Fruit fly (Drosophila melanogaster) whole organism, embryonic: ENCODE results near the gene Ctu2.
A peak's percentile ranks its signal among the peaks of the same experiment; 100 is the strongest.

Experiments used
- Aef1 ChIP-seq: fragments of 200-800 bp; sonication (Bioruptor generic); IDR thresholded peaks from 3 replicates; pipeline ENCODE4 v1.3.6; 2022; ENCODE audit warnings: missing biosample characterization, missing genetic modification characterization
- BEAF-32 ChIP-seq: fragments of 200-800 bp; sonication (Bioruptor generic); optimal IDR thresholded peaks from 3 replicates; lab custom pipeline; 2017; ENCODE audit warnings: missing biosample characterization, missing genetic modification characterization, mild to moderate bottlenecking, moderate library complexity, missing genetic modification reagents
- C15 ChIP-seq: fragments of 200-800 bp; sonication (Bioruptor generic); IDR thresholded peaks from 3 replicates; pipeline ENCODE4 v1.3.6; 2022; ENCODE audit warnings: missing biosample characterization, missing genetic modification characterization
- CG10321 ChIP-seq: fragments of 200-800 bp; sonication (Bioruptor generic); IDR thresholded peaks from 2 replicates; pipeline ENCODE4 v1.3.6; 2022; ENCODE audit warnings: missing biosample characterization, missing genetic modification characterization
- CG10979 ChIP-seq: fragments of 200-800 bp; sonication (Bioruptor generic); optimal IDR thresholded peaks from 2 replicates; lab custom pipeline; 2018; ENCODE audit warnings: missing biosample characterization, mild to moderate bottlenecking, missing genetic modification characterization, moderate library complexity
- CG1233 ChIP-seq: fragments of 200-800 bp; sonication (Bioruptor generic); optimal IDR thresholded peaks from 4 replicates; lab custom pipeline; 2018; ENCODE audit warnings: missing biosample characterization, mild to moderate bottlenecking, missing genetic modification characterization
- CG14860 ChIP-seq: fragments of 200-800 bp; sonication (Bioruptor generic); IDR thresholded peaks from 3 replicates; pipeline ENCODE4 v1.3.6; 2022; ENCODE audit warnings: missing biosample characterization, missing genetic modification characterization; ENCODE audit not compliant: partially characterized antibody
- CG1647 ChIP-seq: fragments of 200-800 bp; sonication (Bioruptor generic); optimal IDR thresholded peaks from 3 replicates; lab custom pipeline; 2016; ENCODE audit warnings: missing biosample characterization, missing genetic modification characterization
- CG16813 ChIP-seq: fragments of 200-800 bp; sonication (Bioruptor generic); IDR thresholded peaks from 3 replicates; pipeline ENCODE4 v1.3.6; 2022; ENCODE audit warnings: missing biosample characterization, missing genetic modification characterization; ENCODE audit not compliant: partially characterized antibody
- CG4424 ChIP-seq: fragments of 200-800 bp; sonication (Bioruptor generic); optimal IDR thresholded peaks from 3 replicates; lab custom pipeline; 2016; ENCODE audit warnings: missing biosample characterization, missing genetic modification characterization
- CG6654 ChIP-seq: fragments of 200-800 bp; sonication (Bioruptor generic); optimal IDR thresholded peaks from 2 replicates; lab custom pipeline; 2017; ENCODE audit warnings: missing biosample characterization, mild to moderate bottlenecking, missing genetic modification characterization
- CG6689 ChIP-seq: fragments of 200-800 bp; sonication (Bioruptor generic); IDR thresholded peaks from 2 replicates; pipeline ENCODE4 v1.3.6; 2022; ENCODE audit warnings: missing biosample characterization, missing genetic modification characterization
- CG6813 ChIP-seq: fragments of 200-800 bp; sonication (Bioruptor generic); optimal IDR thresholded peaks from 2 replicates; lab custom pipeline; 2017; ENCODE audit warnings: missing biosample characterization, missing genetic modification characterization, mild to moderate bottlenecking, moderate library complexity, missing genetic modification reagents
- CG7271 ChIP-seq: fragments of 200-800 bp; sonication (Bioruptor generic); optimal IDR thresholded peaks from 2 replicates; lab custom pipeline; 2018; ENCODE audit warnings: missing biosample characterization, mild to moderate bottlenecking, missing genetic modification characterization, moderate library complexity
- CG8089 ChIP-seq: fragments of 200-800 bp; sonication (Bioruptor generic); optimal IDR thresholded peaks from 3 replicates; lab custom pipeline; 2016; ENCODE audit warnings: missing biosample characterization, missing genetic modification characterization
- CG9437 ChIP-seq: fragments of 200-800 bp; sonication (Bioruptor generic); optimal IDR thresholded peaks from 2 replicates; lab custom pipeline; 2018; ENCODE audit warnings: missing biosample characterization, mild to moderate bottlenecking, missing genetic modification characterization
- D ChIP-seq, 2 experiments: fragments of 200-800 bp in 1 of 2; fragments of >200 bp in 1 of 2; sonication (Bioruptor generic) in 1 of 2; optimal IDR thresholded peaks; 2 replicates in 1 of 2; 3 replicates in 1 of 2; lab custom pipeline; 2017; ENCODE audit warnings: mild to moderate bottlenecking in 1 of 2, missing biosample characterization in 1 of 2, missing genetic modification characterization in 1 of 2, missing genetic modification reagents in 1 of 2
- D19A ChIP-seq: fragments of 200-800 bp; optimal IDR thresholded peaks from 3 replicates; lab custom pipeline; 2019; ENCODE audit warnings: missing biosample characterization, mild to moderate bottlenecking, missing genetic modification characterization, moderate library complexity
- Dad ChIP-seq: fragments of 200-800 bp; sonication (Bioruptor generic); optimal IDR thresholded peaks from 3 replicates; lab custom pipeline; 2016; ENCODE audit warnings: missing biosample characterization, missing genetic modification characterization
- Dp ChIP-seq: fragments of 200-800 bp; sonication (Bioruptor generic); optimal IDR thresholded peaks from 2 replicates; lab custom pipeline; 2018; ENCODE audit warnings: missing biosample characterization, mild to moderate bottlenecking, missing genetic modification characterization, moderate library complexity
- H2.0 ChIP-seq: fragments of 200-800 bp; sonication (Bioruptor generic); IDR thresholded peaks from 2 replicates; pipeline ENCODE4 v1.3.6; 2022; ENCODE audit warnings: missing biosample characterization, missing genetic modification characterization
- Hr51 ChIP-seq, 2 experiments: fragments of 200-800 bp; sonication (Bioruptor generic); optimal IDR thresholded peaks; 2 replicates in 1 of 2; 3 replicates in 1 of 2; lab custom pipeline; 2016 to 2018; ENCODE audit warnings: missing biosample characterization in 2 of 2, missing genetic modification characterization in 2 of 2, mild to moderate bottlenecking in 1 of 2, moderate library complexity in 1 of 2
- MTF-1 ChIP-seq: fragments of 200-800 bp; sonication (Bioruptor generic); optimal IDR thresholded peaks from 2 replicates; lab custom pipeline; 2018; ENCODE audit warnings: missing biosample characterization, mild to moderate bottlenecking, missing genetic modification characterization, borderline replicate concordance
- Med ChIP-seq: fragments of 200-800 bp; sonication (Bioruptor generic); peaks from one replicate; lab custom pipeline; 2016; ENCODE audit warnings: missing biosample characterization, missing genetic modification characterization, mild to moderate bottlenecking, inconsistent platforms, moderate library complexity
- Mrtf ChIP-seq: fragments of 200-800 bp; sonication (Bioruptor generic); IDR thresholded peaks from 3 replicates; pipeline ENCODE4 v1.3.6; 2022; ENCODE audit warnings: missing biosample characterization, missing genetic modification characterization
- Optix ChIP-seq: fragments of 200-800 bp; sonication (Bioruptor generic); IDR thresholded peaks from 3 replicates; pipeline ENCODE4 v1.3.6; 2022; ENCODE audit warnings: missing biosample characterization, missing genetic modification characterization
- Pdp1 ChIP-seq, 2 experiments: fragments of 200-800 bp; sonication (Bioruptor generic); optimal IDR thresholded peaks; 3 replicates each; lab custom pipeline; 2016; ENCODE audit warnings: missing biosample characterization in 2 of 2, missing genetic modification characterization in 2 of 2, mild to moderate bottlenecking in 1 of 2, moderate library complexity in 1 of 2
- Ssrp ChIP-seq: fragments of 200-800 bp; sonication (Bioruptor generic); optimal IDR thresholded peaks from 2 replicates; lab custom pipeline; 2018; ENCODE audit warnings: missing biosample characterization, mild to moderate bottlenecking, missing genetic modification characterization, moderate library complexity
- YL-1 ChIP-seq: fragments of 200-800 bp; sonication (Bioruptor generic); optimal IDR thresholded peaks from 3 replicates; lab custom pipeline; 2017; ENCODE audit warnings: missing biosample characterization, mild to moderate bottlenecking, missing genetic modification characterization
- ab ChIP-seq: fragments of 200-800 bp; sonication (Bioruptor generic); optimal IDR thresholded peaks from 2 replicates; lab custom pipeline; 2016; ENCODE audit warnings: missing biosample characterization, missing genetic modification characterization
- ci ChIP-seq: fragments of 200-800 bp; sonication (Bioruptor generic); IDR thresholded peaks from 3 replicates; pipeline ENCODE4 v1.3.6; 2022; ENCODE audit warnings: missing biosample characterization, missing genetic modification characterization
- crp ChIP-seq, 2 experiments: fragments of 200-800 bp; sonication (Bioruptor generic); optimal IDR thresholded peaks; 2 replicates in 1 of 2; 3 replicates in 1 of 2; lab custom pipeline; 2017; ENCODE audit warnings: missing biosample characterization in 2 of 2, missing genetic modification characterization in 2 of 2, mild to moderate bottlenecking in 1 of 2, moderate library complexity in 1 of 2
- ewg ChIP-seq: fragments of 200-800 bp; sonication (Bioruptor generic); optimal IDR thresholded peaks from 3 replicates; lab custom pipeline; 2017; ENCODE audit warnings: mild to moderate bottlenecking, missing biosample characterization, missing genetic modification reagents, missing genetic modification characterization
- hb ChIP-seq: fragments of 200-800 bp; sonication (Bioruptor generic); IDR thresholded peaks from 3 replicates; pipeline ENCODE4 v1.3.6; 2022; ENCODE audit warnings: missing biosample characterization, missing genetic modification characterization; ENCODE audit not compliant: partially characterized antibody
- prd ChIP-seq, 3 experiments: fragments of >200 bp in 2 of 3; fragments of 200-800 bp in 1 of 3; sonication (Bioruptor generic) in 1 of 3; optimal IDR thresholded peaks in 2 of 3; IDR thresholded peaks in 1 of 3; 2 replicates in 2 of 3; 3 replicates in 1 of 3; pipeline versions ENCODE4 v1.3.6 to Lab custom; 2017 to 2022; ENCODE audit warnings: missing biosample characterization in 1 of 3, missing genetic modification characterization in 1 of 3
- pros ChIP-seq: fragments of 200-800 bp; sonication (Bioruptor generic); optimal IDR thresholded peaks from 3 replicates; lab custom pipeline; 2019; ENCODE audit warnings: missing biosample characterization, mild to moderate bottlenecking, missing genetic modification characterization, moderate library complexity
- repo ChIP-seq: fragments of 200-800 bp; sonication (Bioruptor generic); optimal IDR thresholded peaks from 2 replicates; lab custom pipeline; 2016; ENCODE audit warnings: missing biosample characterization, missing genetic modification characterization
- seq ChIP-seq: fragments of 200-800 bp; sonication (Bioruptor generic); IDR thresholded peaks from 2 replicates; pipeline ENCODE4 v1.3.6; 2022; ENCODE audit warnings: missing biosample characterization, missing genetic modification characterization
- sna ChIP-seq: fragments of 200-800 bp; sonication (Bioruptor generic); IDR thresholded peaks from 2 replicates; pipeline ENCODE4 v1.3.6; 2022; ENCODE audit warnings: missing biosample characterization, missing genetic modification characterization; ENCODE audit not compliant: partially characterized antibody
- ssp ChIP-seq: fragments of 200-800 bp; sonication (Bioruptor generic); IDR thresholded peaks from 2 replicates; pipeline ENCODE4 v1.3.6; 2022; ENCODE audit warnings: missing biosample characterization, missing genetic modification characterization
- trh ChIP-seq: fragments of 200-800 bp; sonication (Bioruptor generic); optimal IDR thresholded peaks from 2 replicates; lab custom pipeline; 2016; ENCODE audit warnings: missing biosample characterization, missing genetic modification characterization

Gene Ctu2

dm6 chr2L:19517154-19517814 lies 24.2 kb upstream of the Ctu2 start, which contains the start of gene Hasp (continued):
- TF ChIP-seq Aef1 (GFP tag; lab: Robert Waterston, UW) (0 out of 3 replicates have a peak, but pooled peaks have one; percentile 10), CG7271 (tag; lab: Kevin White, UChicago) (peak; percentile 35), prd (optimal IDR thresholded peaks at IDR 0.05; lab: Kevin White, UChicago) (no peak), prd (GFP tag; IDR thresholded peaks at IDR 0.05; lab: Robert Waterston, UW) (peak; percentile 36), D (optimal IDR thresholded peaks at IDR 0.05; lab: Kevin White, UChicago) (no peak), D (GFP tag; optimal IDR thresholded peaks at IDR 0.05; lab: Kevin White, UChicago) (peak; percentile 44), Ssrp (tag; lab: Kevin White, UChicago) (peak; percentile 46), CG4424 (peak; percentile 46), ab (GFP tag; lab: Kevin White, UChicago) (no peak), seq (GFP tag; lab: Robert Waterston, UW) (0 out of 2 replicates have a peak, but pooled peaks have one; percentile 6), YL-1 (GFP tag; lab: Kevin White, UChicago) (no peak), ci (peak; percentile 71; the same call in 2 of the 3 replicates), MTF-1 (GFP tag; lab: Kevin White, UChicago) (peak; percentile 4), CG9437 (GFP tag; lab: Kevin White, UChicago) (peak; percentile 12), Dad (GFP tag; lab: Kevin White, UChicago) (peak; percentile 18), C15 (GFP tag; lab: Robert Waterston, UW) (peak; percentile 16; the same call in 1 of the 3 replicates), CG10321 (GFP tag; lab: Robert Waterston, UW) (no peak), trh (peak; percentile 16), CG6654 (no peak), CG6813 (peak; percentile 12), CG1647 (GFP tag; lab: Kevin White, UChicago) (peak; percentile 7), Hr51 (GFP tag; optimal IDR thresholded peaks at IDR 0.05; lab: Kevin White, UChicago) (peak in 1 of 2 experiments; percentile 70), CG14860 (GFP tag; lab: Robert Waterston, UW) (peak; percentile 83), Dp (GFP tag; lab: Kevin White, UChicago) (peak; percentile 7), CG6689 (GFP tag; lab: Robert Waterston, UW) (peak; percentile 39; the same call in 1 of the 2 replicates), hb (GFP tag; lab: Robert Waterston, UW) (peak; percentile 89), Mrtf (GFP tag; lab: Robert Waterston, UW) (no peak), repo (no peak), sna (GFP tag; lab: Robert Waterston, UW) (peak; percentile 87), BEAF-32 (peak; percentile 4), ssp (GFP tag; lab: Robert Waterston, UW) (0 out of 2 replicates have a peak, but pooled peaks have one; percentile 23), CG8089 (GFP tag; lab: Kevin White, UChicago) (no peak), H2.0 (GFP tag; lab: Robert Waterston, UW) (0 out of 2 replicates have a peak, but pooled peaks have one; percentile 19), D19A (peak; percentile 72), CG10979 (tag; lab: Kevin White, UChicago) (peak; percentile 74), CG16813 (GFP tag; lab: Robert Waterston, UW) (peak; percentile 68), CG1233 (peak; percentile 29), pros (GFP tag; lab: Kevin White, UChicago) (no peak)

- peak in 1 of 2 experiments; percentile 9 for TF ChIP-seq crp (GFP tag; optimal IDR thresholded peaks at IDR 0.05; lab: Kevin White, UChicago)
- TF ChIP-seq Med (GFP tag; lab: Kevin White, UChicago), result peak; percentile 53
- no peak for TF ChIP-seq Optix (GFP tag; lab: Robert Waterston, UW)
- peak in 1 of 2 experiments; percentile 79 for TF ChIP-seq Pdp1 (GFP tag; optimal IDR thresholded peaks at IDR 0.05; lab: Kevin White, UChicago)
- peak; percentile 80 for TF ChIP-seq ewg (GFP tag; lab: Kevin White, UChicago)
- TF ChIP-seq seq (GFP tag; lab: Robert Waterston, UW), result peak; percentile 16; the same call in 1 of the 2 replicates
These were observed 23.0 kb upstream of the Ctu2 start for dm6 chr2L:19516062-19516461.
